Fruit fly (Drosophila melanogaster) whole organism, prepupa: ENCODE measurements around the gene Delta.

Experiments used
- Blimp-1 ChIP-seq: fragments of 200-800 bp; sonication (Bioruptor generic); optimal IDR thresholded peaks from 3 replicates; lab custom pipeline; 2017; ENCODE audit warnings: missing biosample characterization, missing genetic modification characterization, mild to moderate bottlenecking, moderate library complexity, missing genetic modification reagents
- CG10669 ChIP-seq: fragments of 200-800 bp; sonication (Bioruptor generic); optimal IDR thresholded peaks from 3 replicates; lab custom pipeline; 2018; ENCODE audit warnings: missing biosample characterization, mild to moderate bottlenecking, missing genetic modification characterization, moderate library complexity
- CG11762 ChIP-seq: fragments of 200-800 bp; sonication (Bioruptor generic); optimal IDR thresholded peaks from 3 replicates; lab custom pipeline; 2016; ENCODE audit warnings: missing biosample characterization, missing genetic modification characterization; ENCODE audit not compliant: insufficient read depth
- CG11902 ChIP-seq: fragments of 200-800 bp; sonication (Bioruptor generic); optimal IDR thresholded peaks from 3 replicates; lab custom pipeline; 2016; ENCODE audit warnings: missing biosample characterization, missing genetic modification characterization
- CG15336 ChIP-seq: fragments of 200-800 bp; sonication (Bioruptor generic); IDR thresholded peaks from 2 replicates; pipeline ENCODE4 v1.3.6; 2022; ENCODE audit warnings: missing biosample characterization, missing genetic modification characterization
- CG1621 ChIP-seq: fragments of 200-800 bp; sonication (Bioruptor generic); optimal IDR thresholded peaks from 3 replicates; lab custom pipeline; 2018; ENCODE audit warnings: missing biosample characterization, mild to moderate bottlenecking, missing genetic modification characterization
- CG3032 ChIP-seq: fragments of 200-800 bp; optimal IDR thresholded peaks from 2 replicates; lab custom pipeline; 2019; ENCODE audit warnings: missing biosample characterization, mild to moderate bottlenecking, missing genetic modification characterization, moderate library complexity
- CG31627 ChIP-seq: fragments of 200-800 bp; sonication (Bioruptor generic); optimal IDR thresholded peaks from 3 replicates; lab custom pipeline; 2016; ENCODE audit warnings: missing biosample characterization, missing genetic modification characterization
- CG32006 ChIP-seq: fragments of 200-800 bp; sonication (Bioruptor generic); optimal IDR thresholded peaks from 3 replicates; lab custom pipeline; 2017; ENCODE audit warnings: missing biosample characterization, mild to moderate bottlenecking, missing genetic modification characterization
- CG6163 ChIP-seq: fragments of 200-800 bp; sonication (Bioruptor generic); IDR thresholded peaks from 3 replicates; pipeline ENCODE4 v1.3.6; 2022; ENCODE audit warnings: missing biosample characterization, missing genetic modification characterization
- CG6276 ChIP-seq: fragments of 200-800 bp; sonication (Bioruptor generic); optimal IDR thresholded peaks from 2 replicates; lab custom pipeline; 2017; ENCODE audit warnings: missing biosample characterization, mild to moderate bottlenecking, missing genetic modification characterization
- CG6808 ChIP-seq: fragments of 200-800 bp; sonication (Bioruptor generic); optimal IDR thresholded peaks from 3 replicates; lab custom pipeline; 2017; ENCODE audit warnings: missing biosample characterization, missing genetic modification characterization, mild to moderate bottlenecking, moderate library complexity, missing genetic modification reagents
- CG6854 ChIP-seq: fragments of 200-800 bp; sonication (Bioruptor generic); optimal IDR thresholded peaks from 2 replicates; lab custom pipeline; 2017; ENCODE audit warnings: missing biosample characterization, mild to moderate bottlenecking, missing genetic modification characterization
- CG8119 ChIP-seq: fragments of 200-800 bp; sonication (Bioruptor generic); IDR thresholded peaks from 3 replicates; pipeline ENCODE4 v1.3.6; 2022; ENCODE audit warnings: missing biosample characterization, missing genetic modification characterization
- CG8319 ChIP-seq: fragments of 200-800 bp; sonication (Bioruptor generic); optimal IDR thresholded peaks from 3 replicates; lab custom pipeline; 2016; ENCODE audit warnings: missing biosample characterization, missing genetic modification characterization
- CG8632 ChIP-seq: fragments of 200-800 bp; sonication (Bioruptor generic); optimal IDR thresholded peaks from 3 replicates; lab custom pipeline; 2016; ENCODE audit warnings: missing biosample characterization, missing genetic modification characterization
- Eip78C ChIP-seq: fragments of 200-800 bp; sonication (Bioruptor generic); peaks from one replicate; lab custom pipeline; 2016; ENCODE audit warnings: missing biosample characterization, missing genetic modification characterization
- Eip93F ChIP-seq: fragments of 200-800 bp; sonication (Bioruptor generic); optimal IDR thresholded peaks from 2 replicates; lab custom pipeline; 2016; ENCODE audit warnings: missing biosample characterization, mild to moderate bottlenecking, missing genetic modification characterization
- Gug ChIP-seq: fragments of 200-800 bp; sonication (Bioruptor generic); IDR thresholded peaks from 2 replicates; pipeline ENCODE4 v1.3.6; 2022; ENCODE audit warnings: missing biosample characterization, missing genetic modification characterization
- Hr38 ChIP-seq: sonication (Bioruptor generic); optimal IDR thresholded peaks from 2 replicates; lab custom pipeline; 2016; ENCODE audit warnings: missing biosample characterization, missing genetic modification characterization
- Sox102F ChIP-seq: fragments of 200-800 bp; sonication (Bioruptor generic); optimal IDR thresholded peaks from 2 replicates; lab custom pipeline; 2016; ENCODE audit warnings: missing biosample characterization, mild to moderate bottlenecking, missing genetic modification characterization
- Sox14 ChIP-seq: fragments of 200-800 bp; sonication (Bioruptor generic); optimal IDR thresholded peaks from 3 replicates; lab custom pipeline; 2016; ENCODE audit warnings: missing biosample characterization, missing genetic modification characterization
- achi ChIP-seq: fragments of 200-800 bp; sonication (Bioruptor generic); optimal IDR thresholded peaks from 3 replicates; lab custom pipeline; 2016; ENCODE audit warnings: missing biosample characterization, missing genetic modification characterization
- acj6 ChIP-seq: fragments of 200-800 bp; sonication (Bioruptor generic); optimal IDR thresholded peaks from 3 replicates; lab custom pipeline; 2016; ENCODE audit warnings: missing biosample characterization, missing genetic modification characterization
- dsx ChIP-seq: fragments of 200-800 bp; optimal IDR thresholded peaks from 3 replicates; lab custom pipeline; 2019; ENCODE audit warnings: missing biosample characterization, mild to moderate bottlenecking, missing genetic modification characterization, moderate library complexity; ENCODE audit not compliant: poor library complexity, severe bottlenecking
- eg ChIP-seq: fragments of 200-800 bp; sonication (Bioruptor generic); IDR thresholded peaks from 3 replicates; pipeline ENCODE4 v1.3.6; 2022; ENCODE audit warnings: missing biosample characterization, missing genetic modification characterization
- esn ChIP-seq: fragments of 200-800 bp; sonication (Bioruptor generic); optimal IDR thresholded peaks from 2 replicates; lab custom pipeline; 2016; ENCODE audit warnings: missing biosample characterization, mild to moderate bottlenecking, missing genetic modification characterization, moderate library complexity
- salr ChIP-seq, 2 experiments: fragments of 200-800 bp; sonication (Bioruptor generic); optimal IDR thresholded peaks; 3 replicates each; lab custom pipeline; 2016 to 2018; ENCODE audit warnings: missing biosample characterization in 2 of 2, missing genetic modification characterization in 2 of 2, mild to moderate bottlenecking in 1 of 2
- ss ChIP-seq, 2 experiments: fragments of 200-800 bp; sonication (Bioruptor generic); optimal IDR thresholded peaks; 2 replicates in 1 of 2; 3 replicates in 1 of 2; lab custom pipeline; 2017 to 2018; ENCODE audit warnings: mild to moderate bottlenecking in 2 of 2, missing biosample characterization in 2 of 2, missing genetic modification characterization in 2 of 2, moderate library complexity in 1 of 2
- svp ChIP-seq: fragments of 200-800 bp; sonication (Bioruptor generic); peaks from one replicate; lab custom pipeline; 2016; ENCODE audit warnings: missing biosample characterization, missing genetic modification characterization
- vri ChIP-seq: fragments of 200-800 bp; sonication (Bioruptor generic); optimal IDR thresholded peaks from 3 replicates; lab custom pipeline; 2016; ENCODE audit warnings: missing biosample characterization, mild to moderate bottlenecking, missing genetic modification characterization

Delta gene

dm6 chr3R:19255255-19255654, 70.8 kb downstream of the Delta start (continued):
- TF ChIP-seq Blimp-1 (GFP tag; lab: Kevin White, UChicago) (no peak), CG6276 (GFP tag; lab: Kevin White, UChicago) (peak; percentile 61), Gug (GFP tag; lab: Robert Waterston, UW) (peak; percentile 48), svp (GFP tag; lab: Kevin White, UChicago) (peak; percentile 77), Hr38 (GFP tag; lab: Kevin White, UChicago) (no peak), CG8319 (no peak), CG10669 (peak; percentile 59), CG31627 (no peak), achi (GFP tag; lab: Kevin White, UChicago) (peak; percentile 54), CG15336 (GFP tag; lab: Robert Waterston, UW) (peak; percentile 72), Sox14 (GFP tag; lab: Kevin White, UChicago) (peak; percentile 23), acj6 (peak; percentile 56), eg (GFP tag; lab: Robert Waterston, UW) (peak; percentile 79), salr (GFP tag; optimal IDR thresholded peaks at IDR 0.05; lab: Kevin White, UChicago) (peak in 1 of 2 experiments; percentile 49), esn (GFP tag; lab: Kevin White, UChicago) (peak; percentile 26), CG11902 (GFP tag; lab: Kevin White, UChicago) (peak; percentile 13), CG3032 (tag; lab: Kevin White, UChicago) (peak; percentile 62), Sox102F (GFP tag; lab: Kevin White, UChicago) (no peak), Eip93F (GFP tag; lab: Kevin White, UChicago) (no peak), CG8632 (GFP tag; lab: Kevin White, UChicago) (peak; percentile 7), CG11762 (GFP tag; lab: Kevin White, UChicago) (peak; percentile 21)

- TF ChIP-seq ss (GFP tag; optimal IDR thresholded peaks at IDR 0.05; lab: Kevin White, UChicago) (peak; percentile 35 to 91), CG6163 (GFP tag; lab: Robert Waterston, UW) (no peak), Eip78C (GFP tag; lab: Kevin White, UChicago) (peak; percentile 45), CG10669 (peak; percentile 8), eg (GFP tag; lab: Robert Waterston, UW) (no peak), CG8119 (GFP tag; lab: Robert Waterston, UW) (no peak), svp (GFP tag; lab: Kevin White, UChicago) (peak; percentile 63), CG6276 (GFP tag; lab: Kevin White, UChicago) (no peak), CG6808 (GFP tag; lab: Kevin White, UChicago) (peak; percentile 10), CG6854 (GFP tag; lab: Kevin White, UChicago) (peak; percentile 82), CG1621 (tag; lab: Kevin White, UChicago) (peak; percentile 10), vri (GFP tag; lab: Kevin White, UChicago) (peak; percentile 17), CG11762 (GFP tag; lab: Kevin White, UChicago) (no peak), dsx (GFP tag; lab: Kevin White, UChicago) (peak; percentile 1), CG32006 (no peak)
Measured at dm6 chr3R:19253975-19254374, 72.0 kb downstream of the Delta start.
